Worm (Caenorhabditis elegans) whole organism, L4 larva: ENCODE results near the gene nonu-1.

Experiments
- Y75B8A.6 ChIP-seq: fragments of 200-800 bp; sonication (Bioruptor generic); IDR thresholded peaks from 2 replicates; pipeline ENCODE4 v1.3.6; 2022; ENCODE audit warnings: missing genetic modification reagents, missing genetic modification characterization, missing compliant biosample characterization
- ces-1 ChIP-seq: fragments of 150-350 bp; sonication (generic microtip); optimal IDR thresholded peaks from 4 replicates; lab custom pipeline; 2014; ENCODE audit warnings: missing biosample characterization, missing genetic modification reagents, missing genetic modification characterization
- dpl-1 ChIP-seq: fragments of 150-350 bp; optimal IDR thresholded peaks from 2 replicates; lab custom pipeline; 2014; ENCODE audit warnings: missing biosample characterization, missing genetic modification reagents, missing genetic modification characterization
- lin-1 ChIP-seq: fragments of 200-800 bp; sonication (Bioruptor generic); IDR thresholded peaks from 2 replicates; pipeline ENCODE4 v1.3.6; 2022; ENCODE audit warnings: missing genetic modification reagents, missing genetic modification characterization, missing compliant biosample characterization
- nhr-11 ChIP-seq: fragments of 150-350 bp; optimal IDR thresholded peaks from 2 replicates; lab custom pipeline; 2014; ENCODE audit warnings: missing biosample characterization, missing genetic modification characterization
- pqm-1 ChIP-seq: sonication (generic microtip); optimal IDR thresholded peaks from 2 replicates; lab custom pipeline; 2017; ENCODE audit warnings: missing biosample characterization, missing genetic modification characterization

- TF ChIP-seq ces-1 (GFP tag; lab: Kevin White, UChicago) (no peak), dpl-1 (GFP tag; lab: Kevin White, UChicago) (no peak), Y75B8A.6 (GFP tag; lab: Robert Waterston, UW) (no peak), lin-1 (GFP tag; lab: Robert Waterston, UW) (no peak), pqm-1 (tag; lab: Kevin White, UChicago) (no peak), nhr-11 (tag; lab: Kevin White, UChicago) (no peak)
Measured at ce11 chrIII:4837429-4837828, 12.3 kb downstream of the nonu-1 start, which contains the start of the genes acbp-7 and F26A1.19.
